Fruit fly (Drosophila melanogaster) whole organism, pupa: ENCODE data around the gene RIOK2.

ENCODE experiments used
- CG12605 ChIP-seq: fragments of 200-800 bp; sonication (Bioruptor generic); IDR thresholded peaks from 2 replicates; pipeline ENCODE4 v1.3.6; 2022; ENCODE audit warnings: missing biosample characterization, missing genetic modification characterization
- CG14655 ChIP-seq: fragments of 200-800 bp; sonication (Bioruptor generic); optimal IDR thresholded peaks from 3 replicates; lab custom pipeline; 2017; ENCODE audit warnings: mild to moderate bottlenecking, missing biosample characterization, missing genetic modification reagents, missing genetic modification characterization
- CG32121 ChIP-seq: fragments of 200-800 bp; sonication (Bioruptor generic); IDR thresholded peaks from 2 replicates; pipeline ENCODE4 v1.3.6; 2022; ENCODE audit warnings: missing biosample characterization, missing genetic modification characterization
- CG34367 ChIP-seq: fragments of 200-800 bp; sonication (Bioruptor generic); optimal IDR thresholded peaks from 2 replicates; lab custom pipeline; 2018; ENCODE audit warnings: missing biosample characterization, mild to moderate bottlenecking, missing genetic modification characterization
- CG4496 ChIP-seq: fragments of 200-800 bp; sonication (Bioruptor generic); IDR thresholded peaks from 3 replicates; pipeline ENCODE4 v1.3.6; 2022; ENCODE audit warnings: missing biosample characterization, missing genetic modification characterization
- CG9948 ChIP-seq: fragments of 200-800 bp; sonication (Bioruptor generic); optimal IDR thresholded peaks from 2 replicates; lab custom pipeline; 2018; ENCODE audit warnings: missing biosample characterization, mild to moderate bottlenecking, missing genetic modification characterization, moderate library complexity
- D1 ChIP-seq: fragments of 200-800 bp; sonication (Bioruptor generic); optimal IDR thresholded peaks from 2 replicates; lab custom pipeline; 2018; ENCODE audit warnings: missing biosample characterization, mild to moderate bottlenecking, missing genetic modification characterization, moderate library complexity
- EcR ChIP-seq: fragments of 200-800 bp; sonication (Bioruptor generic); optimal IDR thresholded peaks from 3 replicates; lab custom pipeline; 2019; ENCODE audit warnings: missing biosample characterization, missing genetic modification characterization, mild to moderate bottlenecking, moderate library complexity, missing genetic modification reagents
- Pif1B ChIP-seq: fragments of 200-800 bp; sonication (Bioruptor generic); optimal IDR thresholded peaks from 3 replicates; lab custom pipeline; 2016; ENCODE audit warnings: missing biosample characterization, missing genetic modification characterization
- Snoo ChIP-seq: fragments of 200-800 bp; sonication (Bioruptor generic); optimal IDR thresholded peaks from 3 replicates; lab custom pipeline; 2017; ENCODE audit warnings: missing biosample characterization, mild to moderate bottlenecking, missing genetic modification characterization, inconsistent platforms
- fd96Ca ChIP-seq: fragments of 200-800 bp; sonication (Bioruptor generic); IDR thresholded peaks from 3 replicates; pipeline ENCODE4 v1.3.6; 2022; ENCODE audit warnings: missing biosample characterization, missing genetic modification characterization

DNA sequence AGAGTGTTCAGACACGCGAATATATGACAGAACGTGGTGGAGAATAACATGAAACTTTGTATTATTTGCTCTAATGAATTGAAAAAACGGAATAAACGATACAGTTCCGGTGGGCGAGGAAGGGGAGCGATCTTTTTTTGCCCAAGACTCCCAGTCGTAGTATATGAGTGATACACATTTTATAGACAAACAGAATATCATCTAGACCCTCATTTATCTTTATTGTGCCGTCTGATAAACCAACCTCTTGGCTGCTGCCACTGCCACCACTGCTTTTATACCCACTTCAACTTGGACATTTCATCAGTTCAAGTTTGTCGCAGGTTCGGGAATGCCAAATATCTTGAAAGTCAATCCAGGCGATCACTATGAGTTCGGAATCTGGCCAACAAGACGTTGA, 49.6 kb upstream of the RIOK2 start, which contains the start of gene CG31106:
- TF ChIP-seq CG14655 (GFP tag; lab: Kevin White, UChicago): no peak
- no peak for TF ChIP-seq EcR (GFP tag; lab: Kevin White, UChicago)
- no peak for TF ChIP-seq CG4496 (GFP tag; lab: Robert Waterston, UW)
- no peak for TF ChIP-seq CG12605 (GFP tag; lab: Robert Waterston, UW)
- TF ChIP-seq CG9948 (tag; lab: Kevin White, UChicago): no peak
- TF ChIP-seq D1: no peak
- no peak for TF ChIP-seq CG34367 (tag; lab: Kevin White, UChicago)
- no peak for TF ChIP-seq Snoo (tag; lab: Kevin White, UChicago)
- no peak for TF ChIP-seq Pif1B
- TF ChIP-seq fd96Ca: no peak
- TF ChIP-seq CG32121: no peak
